Worm (Caenorhabditis elegans) whole organism, mixed stage, embryonic: ENCODE results near the gene F36H1.3.

ENCODE experiments used
- ceh-43 ChIP-seq: fragments of 200-800 bp; sonication (Bioruptor generic); optimal IDR thresholded peaks from 2 replicates; lab custom pipeline; 2018; ENCODE audit warnings: mild to moderate bottlenecking, missing genetic modification characterization, moderate library complexity, missing compliant biosample characterization
- elt-1 ChIP-seq: sonication (generic microtip); optimal IDR thresholded peaks from 2 replicates; lab custom pipeline; 2017; ENCODE audit warnings: missing genetic modification characterization, mild to moderate bottlenecking, missing compliant biosample characterization, antibody characterized with exemption, moderate library complexity, borderline replicate concordance; ENCODE audit not compliant: insufficient read depth
- elt-3 ChIP-seq: fragments of 150-350 bp; optimal IDR thresholded peaks from 2 replicates; lab custom pipeline; 2014; ENCODE audit warnings: missing biosample characterization, missing genetic modification characterization
- hlh-1 ChIP-seq: fragments of 150-350 bp; optimal IDR thresholded peaks from 2 replicates; lab custom pipeline; 2014; ENCODE audit warnings: missing biosample characterization, missing genetic modification reagents, missing genetic modification characterization
- mep-1 ChIP-seq: fragments of 150-350 bp; optimal IDR thresholded peaks from 2 replicates; lab custom pipeline; 2017; ENCODE audit warnings: missing biosample characterization, missing genetic modification reagents, missing genetic modification characterization, inconsistent platforms
- nhr-237 ChIP-seq: fragments of 150-350 bp; optimal IDR thresholded peaks from 2 replicates; lab custom pipeline; 2014; ENCODE audit warnings: missing biosample characterization, missing genetic modification characterization
- nhr-28 ChIP-seq: fragments of 150-350 bp; optimal IDR thresholded peaks from 2 replicates; lab custom pipeline; 2014; ENCODE audit warnings: missing biosample characterization, missing genetic modification characterization

DNA sequence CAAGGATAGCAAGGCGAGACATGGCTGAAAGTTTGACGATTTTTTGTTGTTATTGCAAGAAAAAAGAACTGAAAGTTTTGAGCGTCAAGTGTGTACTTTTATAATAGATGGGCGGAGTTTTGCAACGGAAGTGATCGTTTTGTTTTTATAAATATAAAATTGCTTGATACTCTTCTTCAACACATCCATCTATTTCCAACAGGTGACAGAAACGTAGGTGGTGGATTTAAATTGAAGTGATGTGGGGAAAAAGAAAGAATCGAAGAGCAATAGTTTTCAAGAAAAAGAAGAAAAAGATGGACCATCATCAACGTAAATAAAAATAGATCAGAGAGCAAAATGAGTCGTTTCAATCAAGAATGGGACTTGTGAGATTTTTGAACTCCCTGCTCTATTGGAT, 17.1 kb downstream of the F36H1.3 start, which contains the start of gene ttr-17:
- no peak for TF ChIP-seq hlh-1 (tag; lab: Kevin White, UChicago)
- TF ChIP-seq elt-3 = no peak
- no peak for TF ChIP-seq nhr-237 (tag; lab: Kevin White, UChicago)
- TF ChIP-seq elt-1 (tag; lab: Kevin White, UChicago) = no peak
- no peak for TF ChIP-seq ceh-43 (GFP tag; lab: Kevin White, UChicago)
- TF ChIP-seq mep-1 (tag; lab: Kevin White, UChicago) = no peak
- no peak for TF ChIP-seq nhr-28
